Fruit fly (Drosophila melanogaster): Measurements from ENCODE around the gene mRpS18C.

DNA sequence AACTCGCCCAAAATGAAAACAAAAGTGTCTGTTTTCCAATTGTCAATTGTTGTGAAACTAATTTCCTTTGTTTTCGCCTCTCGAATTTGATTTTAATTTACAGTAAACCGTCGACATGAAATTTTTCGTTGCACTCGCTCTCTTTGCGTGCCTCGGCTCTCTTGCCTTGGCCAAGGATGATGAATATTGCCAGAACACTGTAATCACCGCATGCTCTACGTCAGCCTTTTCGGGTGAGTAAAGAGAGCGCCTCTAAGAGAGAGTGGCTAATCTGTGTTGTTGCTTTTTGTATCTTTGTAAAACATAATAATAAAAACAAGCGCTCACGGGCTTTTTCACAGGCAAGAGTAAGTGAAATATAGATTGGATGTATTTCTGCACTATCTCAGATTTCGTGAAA is 34.7 kb upstream of the mRpS18C start:
- TF ChIP-seq Hnf4 (GFP tag; optimal IDR thresholded peaks at IDR 0.05) (no peak), lola (GFP tag; optimal IDR thresholded peaks at IDR 0.05) (no peak), sage (GFP tag; optimal IDR thresholded peaks at IDR 0.05) (peak; percentile 53)

Data from whole organism, wandering third instar larva.